Fruit fly (Drosophila melanogaster) whole organism, pupa: Measurements from ENCODE around the gene CG32483.
A peak's percentile ranks its signal among the peaks of the same experiment; 100 is the strongest.

Experiments
- CG10348 ChIP-seq: fragments of 200-800 bp; sonication (Bioruptor generic); IDR thresholded peaks from 2 replicates; pipeline ENCODE4 v1.3.6; 2022; ENCODE audit warnings: missing biosample characterization, missing genetic modification characterization
- CG12605 ChIP-seq: fragments of 200-800 bp; sonication (Bioruptor generic); IDR thresholded peaks from 2 replicates; pipeline ENCODE4 v1.3.6; 2022; ENCODE audit warnings: missing biosample characterization, missing genetic modification characterization
- CG13204 ChIP-seq: fragments of 200-800 bp; sonication (Bioruptor generic); optimal IDR thresholded peaks from 2 replicates; lab custom pipeline; 2018; ENCODE audit warnings: missing biosample characterization, mild to moderate bottlenecking, missing genetic modification characterization, moderate library complexity
- CG14655 ChIP-seq: fragments of 200-800 bp; sonication (Bioruptor generic); optimal IDR thresholded peaks from 3 replicates; lab custom pipeline; 2017; ENCODE audit warnings: mild to moderate bottlenecking, missing biosample characterization, missing genetic modification reagents, missing genetic modification characterization
- CG15710 ChIP-seq: fragments of 200-800 bp; sonication (Bioruptor generic); optimal IDR thresholded peaks from 2 replicates; lab custom pipeline; 2018; ENCODE audit warnings: missing biosample characterization, mild to moderate bottlenecking, missing genetic modification characterization, moderate library complexity
- CG17806 ChIP-seq: fragments of 200-800 bp; sonication (Bioruptor generic); optimal IDR thresholded peaks from 2 replicates; lab custom pipeline; 2018; ENCODE audit warnings: missing biosample characterization, mild to moderate bottlenecking, missing genetic modification characterization, moderate library complexity
- CG32121 ChIP-seq: fragments of 200-800 bp; sonication (Bioruptor generic); IDR thresholded peaks from 2 replicates; pipeline ENCODE4 v1.3.6; 2022; ENCODE audit warnings: missing biosample characterization, missing genetic modification characterization
- CG34367 ChIP-seq: fragments of 200-800 bp; sonication (Bioruptor generic); optimal IDR thresholded peaks from 2 replicates; lab custom pipeline; 2018; ENCODE audit warnings: missing biosample characterization, mild to moderate bottlenecking, missing genetic modification characterization
- CG4496 ChIP-seq: fragments of 200-800 bp; sonication (Bioruptor generic); IDR thresholded peaks from 3 replicates; pipeline ENCODE4 v1.3.6; 2022; ENCODE audit warnings: missing biosample characterization, missing genetic modification characterization
- CG8159 ChIP-seq: fragments of 200-800 bp; sonication (Bioruptor generic); optimal IDR thresholded peaks from 3 replicates; lab custom pipeline; 2018; ENCODE audit warnings: missing biosample characterization, mild to moderate bottlenecking, missing genetic modification characterization, moderate library complexity
- CG8301 ChIP-seq: fragments of 200-800 bp; sonication (Bioruptor generic); optimal IDR thresholded peaks from 2 replicates; lab custom pipeline; 2018; ENCODE audit warnings: missing biosample characterization, mild to moderate bottlenecking, missing genetic modification characterization
- CG9948 ChIP-seq: fragments of 200-800 bp; sonication (Bioruptor generic); optimal IDR thresholded peaks from 2 replicates; lab custom pipeline; 2018; ENCODE audit warnings: missing biosample characterization, mild to moderate bottlenecking, missing genetic modification characterization, moderate library complexity
- D1 ChIP-seq: fragments of 200-800 bp; sonication (Bioruptor generic); optimal IDR thresholded peaks from 2 replicates; lab custom pipeline; 2018; ENCODE audit warnings: missing biosample characterization, mild to moderate bottlenecking, missing genetic modification characterization, moderate library complexity
- EcR ChIP-seq: fragments of 200-800 bp; sonication (Bioruptor generic); optimal IDR thresholded peaks from 3 replicates; lab custom pipeline; 2019; ENCODE audit warnings: missing biosample characterization, missing genetic modification characterization, mild to moderate bottlenecking, moderate library complexity, missing genetic modification reagents
- Ets98B ChIP-seq: fragments of 200-800 bp; sonication (Bioruptor generic); IDR thresholded peaks from 2 replicates; pipeline ENCODE4 v1.3.6; 2022; ENCODE audit warnings: missing biosample characterization, missing genetic modification characterization
- Pif1A ChIP-seq: fragments of 200-800 bp; sonication (Bioruptor generic); optimal IDR thresholded peaks from 3 replicates; lab custom pipeline; 2016; ENCODE audit warnings: missing biosample characterization, missing genetic modification characterization
- Pif1B ChIP-seq: fragments of 200-800 bp; sonication (Bioruptor generic); optimal IDR thresholded peaks from 3 replicates; lab custom pipeline; 2016; ENCODE audit warnings: missing biosample characterization, missing genetic modification characterization
- Snoo ChIP-seq: fragments of 200-800 bp; sonication (Bioruptor generic); optimal IDR thresholded peaks from 3 replicates; lab custom pipeline; 2017; ENCODE audit warnings: missing biosample characterization, mild to moderate bottlenecking, missing genetic modification characterization, inconsistent platforms
- fd96Ca ChIP-seq: fragments of 200-800 bp; sonication (Bioruptor generic); IDR thresholded peaks from 3 replicates; pipeline ENCODE4 v1.3.6; 2022; ENCODE audit warnings: missing biosample characterization, missing genetic modification characterization
- gl ChIP-seq: fragments of 200-800 bp; sonication (Bioruptor generic); optimal IDR thresholded peaks from 2 replicates; lab custom pipeline; 2018; ENCODE audit warnings: missing biosample characterization, mild to moderate bottlenecking, missing genetic modification characterization
- rn ChIP-seq: fragments of 200-800 bp; sonication (Bioruptor generic); IDR thresholded peaks from 2 replicates; pipeline ENCODE4 v1.3.6; 2022; ENCODE audit warnings: missing biosample characterization, missing genetic modification characterization

CG32483 gene

dm6 chr3L:723654-724461, 34.0 kb upstream of the CG32483 start:
- TF ChIP-seq CG32121 (GFP tag; lab: Robert Waterston, UW) (no peak), Pif1A (GFP tag; lab: Kevin White, UChicago) (no peak), rn (GFP tag; lab: Robert Waterston, UW) (no peak), CG8301 (tag; lab: Kevin White, UChicago) (no peak)
- TF ChIP-seq, all 21 proteins: peak for 0

dm6 chr3L:722386-722785, 32.5 kb upstream of the CG32483 start:
- TF ChIP-seq Ets98B (GFP tag; lab: Robert Waterston, UW) (peak; percentile 78), CG12605 (GFP tag; lab: Robert Waterston, UW) (peak; percentile 36), CG15710 (tag; lab: Kevin White, UChicago) (no peak), EcR (no peak), rn (GFP tag; lab: Robert Waterston, UW) (peak; percentile 44; the same call in 1 of the 2 replicates), CG17806 (tag; lab: Kevin White, UChicago) (no peak), CG10348 (GFP tag; lab: Robert Waterston, UW) (no peak), gl (no peak), CG32121 (GFP tag; lab: Robert Waterston, UW) (peak; percentile 70), fd96Ca (GFP tag; lab: Robert Waterston, UW) (peak; percentile 80; the same call in 2 of the 3 replicates), D1 (tag; lab: Kevin White, UChicago) (no peak), CG4496 (GFP tag; lab: Robert Waterston, UW) (peak; percentile 78)

- TF ChIP-seq fd96Ca (GFP tag; lab: Robert Waterston, UW) (0 out of 3 replicates have a peak, but pooled peaks have one; percentile 32), CG15710 (tag; lab: Kevin White, UChicago) (no peak), CG4496 (GFP tag; lab: Robert Waterston, UW) (0 out of 3 replicates have a peak, but pooled peaks have one; percentile 20), CG8301 (tag; lab: Kevin White, UChicago) (no peak), Pif1A (GFP tag; lab: Kevin White, UChicago) (no peak), CG9948 (tag; lab: Kevin White, UChicago) (no peak), CG10348 (GFP tag; lab: Robert Waterston, UW) (no peak), CG12605 (GFP tag; lab: Robert Waterston, UW) (no peak), CG32121 (GFP tag; lab: Robert Waterston, UW) (peak; percentile 31), gl (no peak), D1 (tag; lab: Kevin White, UChicago) (no peak), CG8159 (tag; lab: Kevin White, UChicago) (no peak), Snoo (tag; lab: Kevin White, UChicago) (no peak), CG17806 (tag; lab: Kevin White, UChicago) (no peak), Ets98B (GFP tag; lab: Robert Waterston, UW) (peak; percentile 44; the same call in 1 of the 2 replicates), CG14655 (GFP tag; lab: Kevin White, UChicago) (no peak), CG13204 (GFP tag; lab: Kevin White, UChicago) (no peak)
These were observed 32.0 kb upstream of the CG32483 start for dm6 chr3L:721863-722262.

- TF ChIP-seq CG9948 (tag; lab: Kevin White, UChicago), result no peak
- peak; percentile 84 for TF ChIP-seq CG32121 (GFP tag; lab: Robert Waterston, UW)
- peak; percentile 79 for TF ChIP-seq CG8301 (tag; lab: Kevin White, UChicago)
- TF ChIP-seq CG4496 (GFP tag; lab: Robert Waterston, UW), result peak; percentile 81; the same call in 2 of the 3 replicates
- TF ChIP-seq CG34367 (tag; lab: Kevin White, UChicago), result no peak
- TF ChIP-seq Ets98B (GFP tag; lab: Robert Waterston, UW), result peak; percentile 83
- TF ChIP-seq EcR, result no peak
- TF ChIP-seq fd96Ca (GFP tag; lab: Robert Waterston, UW), result no peak; the same call in none of the 3 replicates
- no peak for TF ChIP-seq CG13204 (GFP tag; lab: Kevin White, UChicago)
- TF ChIP-seq Pif1B, result no peak
- peak; percentile 22; the same call in 1 of the 2 replicates for TF ChIP-seq rn (GFP tag; lab: Robert Waterston, UW)
- TF ChIP-seq D1 (tag; lab: Kevin White, UChicago), result no peak
- no peak for TF ChIP-seq CG15710 (tag; lab: Kevin White, UChicago)
- no peak for TF ChIP-seq CG8159 (tag; lab: Kevin White, UChicago)
- TF ChIP-seq Pif1A (GFP tag; lab: Kevin White, UChicago), result peak; percentile 11
- peak; percentile 48 for TF ChIP-seq CG12605 (GFP tag; lab: Robert Waterston, UW)
- no peak for TF ChIP-seq Snoo (tag; lab: Kevin White, UChicago)
- no peak for TF ChIP-seq CG10348 (GFP tag; lab: Robert Waterston, UW)
- TF ChIP-seq CG14655 (GFP tag; lab: Kevin White, UChicago), result peak; percentile 80
- TF ChIP-seq CG17806 (tag; lab: Kevin White, UChicago), result no peak
- TF ChIP-seq gl, result no peak
These were observed 31.1 kb upstream of the CG32483 start for dm6 chr3L:721026-721425.

dm6 chr3L:718378-718777, 28.5 kb upstream of the CG32483 start:
- no peak for TF ChIP-seq CG15710 (tag; lab: Kevin White, UChicago)
- TF ChIP-seq CG34367 (tag; lab: Kevin White, UChicago), result no peak
- TF ChIP-seq fd96Ca (GFP tag; lab: Robert Waterston, UW), result no peak
- TF ChIP-seq CG4496 (GFP tag; lab: Robert Waterston, UW), result peak; percentile 11; the same call in 1 of the 3 replicates
- TF ChIP-seq Pif1A (GFP tag; lab: Kevin White, UChicago), result no peak
- TF ChIP-seq CG13204 (GFP tag; lab: Kevin White, UChicago), result no peak
- no peak for TF ChIP-seq CG8301 (tag; lab: Kevin White, UChicago)
- no peak for TF ChIP-seq D1 (tag; lab: Kevin White, UChicago)
